Fruit fly (Drosophila melanogaster) whole organism, embryonic: ENCODE results near the gene Cpr65Au.

Experiments
- CG10654 ChIP-seq: fragments of 200-800 bp; sonication (Bioruptor generic); optimal IDR thresholded peaks from 2 replicates; lab custom pipeline; 2016; ENCODE audit warnings: missing biosample characterization, missing genetic modification characterization
- CG18619 ChIP-seq: fragments of 200-800 bp; sonication (Bioruptor generic); optimal IDR thresholded peaks from 3 replicates; lab custom pipeline; 2017; ENCODE audit warnings: missing biosample characterization, mild to moderate bottlenecking, missing genetic modification characterization
- CG2712 ChIP-seq: fragments of 200-800 bp; optimal IDR thresholded peaks from 3 replicates; lab custom pipeline; 2019; ENCODE audit warnings: missing biosample characterization, mild to moderate bottlenecking, missing genetic modification characterization, moderate library complexity
- dati ChIP-seq: fragments of 200-800 bp; sonication (Bioruptor generic); IDR thresholded peaks from 2 replicates; pipeline ENCODE4 v1.3.6; 2022; ENCODE audit warnings: missing biosample characterization, missing genetic modification characterization
- ham ChIP-seq: fragments of 200-800 bp; sonication (Bioruptor generic); IDR thresholded peaks from 2 replicates; pipeline ENCODE4 v1.3.6; 2022; ENCODE audit warnings: missing biosample characterization, missing genetic modification characterization

- TF ChIP-seq CG10654 (GFP tag; lab: Kevin White, UChicago) (no peak), CG2712 (tag; lab: Kevin White, UChicago) (no peak), CG18619 (GFP tag; lab: Kevin White, UChicago) (no peak), dati (GFP tag; lab: Robert Waterston, UW) (no peak), ham (GFP tag; lab: Robert Waterston, UW) (no peak)
Measured at dm6 chr3L:6116881-6117280, 15.0 kb downstream of the Cpr65Au start.
